Worm (Caenorhabditis elegans) whole organism, L1 larva: ENCODE data around the gene R11G1.1.
A peak's percentile ranks its signal among the peaks of the same experiment; 100 is the strongest.

Source experiments
- C04F5.9 ChIP-seq: sonication (generic microtip); optimal IDR thresholded peaks from 2 replicates; lab custom pipeline; 2016; ENCODE audit warnings: missing genetic modification characterization, missing compliant biosample characterization
- C34B4.2 ChIP-seq: sonication (generic microtip); optimal IDR thresholded peaks from 2 replicates; lab custom pipeline; 2017; ENCODE audit warnings: mild to moderate bottlenecking, missing genetic modification characterization, missing compliant biosample characterization
- F16B12.6 ChIP-seq: fragments of 150-350 bp; optimal IDR thresholded peaks from 2 replicates; lab custom pipeline; 2014; ENCODE audit warnings: missing biosample characterization, missing genetic modification characterization
- Y116A8C.19 ChIP-seq: sonication (generic microtip); optimal IDR thresholded peaks from 2 replicates; lab custom pipeline; 2016; ENCODE audit warnings: missing compliant biosample characterization, missing genetic modification characterization, borderline replicate concordance
- blmp-1 ChIP-seq: fragments of 150-350 bp; optimal IDR thresholded peaks from 2 replicates; lab custom pipeline; 2014; ENCODE audit warnings: missing biosample characterization, missing genetic modification characterization
- ceh-63 ChIP-seq: fragments of 200-800 bp; sonication (Bioruptor generic); optimal IDR thresholded peaks from 2 replicates; lab custom pipeline; 2018; ENCODE audit warnings: mild to moderate bottlenecking, missing genetic modification characterization, missing compliant biosample characterization
- ceh-82 ChIP-seq, 3 experiments: fragments of 150-350 bp in 1 of 3; sonication (generic microtip) in 2 of 3; optimal IDR thresholded peaks; 2 replicates each; lab custom pipeline; 2014 to 2017; ENCODE audit warnings: missing biosample characterization in 3 of 3, missing genetic modification characterization in 3 of 3
- ceh-90 ChIP-seq: sonication (generic microtip); optimal IDR thresholded peaks from 2 replicates; lab custom pipeline; 2016; ENCODE audit warnings: missing genetic modification characterization, missing compliant biosample characterization
- ces-1 ChIP-seq: fragments of 150-350 bp; optimal IDR thresholded peaks from 2 replicates; lab custom pipeline; 2014; ENCODE audit warnings: missing biosample characterization, missing genetic modification reagents, missing genetic modification characterization
- efl-1 ChIP-seq, 4 experiments: fragments of 150-350 bp; optimal IDR thresholded peaks in 3 of 4; peaks in 1 of 4; 1 replicate in 1 of 4; 2 replicates in 3 of 4; lab custom pipeline; 2014; ENCODE audit warnings: missing biosample characterization in 2 of 4, missing genetic modification characterization in 2 of 4, missing genetic modification reagents in 2 of 4
- elt-2 ChIP-seq: sonication (generic microtip); optimal IDR thresholded peaks from 2 replicates; lab custom pipeline; 2016; ENCODE audit warnings: missing genetic modification characterization, mild to moderate bottlenecking, inconsistent platforms, missing compliant biosample characterization, missing genetic modification reagents
- fkh-10 ChIP-seq: sonication (generic microtip); optimal IDR thresholded peaks from 2 replicates; lab custom pipeline; 2017; ENCODE audit warnings: missing biosample characterization, missing genetic modification reagents, missing genetic modification characterization
- fkh-4 ChIP-seq: sonication (generic microtip); optimal IDR thresholded peaks from 2 replicates; lab custom pipeline; 2016; ENCODE audit warnings: missing compliant biosample characterization, missing genetic modification characterization, borderline replicate concordance
- fkh-8 ChIP-seq: sonication (generic microtip); optimal IDR thresholded peaks from 2 replicates; lab custom pipeline; 2016; ENCODE audit warnings: mild to moderate bottlenecking, missing genetic modification characterization, missing compliant biosample characterization
- fos-1 ChIP-seq: fragments of 150-350 bp; optimal IDR thresholded peaks from 2 replicates; lab custom pipeline; 2014; ENCODE audit warnings: missing biosample characterization, missing genetic modification characterization
- grh-1 ChIP-seq: fragments of 200-800 bp; sonication (Bioruptor generic); IDR thresholded peaks from 2 replicates; pipeline ENCODE4 v1.3.6; 2022; ENCODE audit warnings: missing genetic modification reagents, missing genetic modification characterization, missing compliant biosample characterization
- hpl-2 ChIP-seq: fragments of 150-350 bp; optimal IDR thresholded peaks from 2 replicates; lab custom pipeline; 2014; ENCODE audit warnings: missing biosample characterization, missing genetic modification reagents, missing genetic modification characterization
- isw-1 ChIP-seq: fragments of 200-800 bp; sonication (Bioruptor generic); IDR thresholded peaks from 2 replicates; pipeline ENCODE4 v1.3.6; 2022; ENCODE audit warnings: missing genetic modification characterization, missing compliant biosample characterization
- jun-1 ChIP-seq: fragments of 150-350 bp; optimal IDR thresholded peaks from 2 replicates; lab custom pipeline; 2014; ENCODE audit warnings: missing biosample characterization, missing genetic modification reagents, missing genetic modification characterization
- lin-13 ChIP-seq: fragments of 150-350 bp; optimal IDR thresholded peaks from 2 replicates; lab custom pipeline; 2014; ENCODE audit warnings: missing biosample characterization, missing genetic modification reagents, missing genetic modification characterization
- lin-39 ChIP-seq: fragments of 150-350 bp; optimal IDR thresholded peaks from 2 replicates; lab custom pipeline; 2014; ENCODE audit warnings: missing biosample characterization, missing genetic modification reagents, missing genetic modification characterization
- lir-3 ChIP-seq: sonication (generic microtip); optimal IDR thresholded peaks from 2 replicates; lab custom pipeline; 2016; ENCODE audit warnings: mild to moderate bottlenecking, missing genetic modification characterization, moderate library complexity, missing compliant biosample characterization; ENCODE audit not compliant: poor library complexity
- mdl-1 ChIP-seq, 2 experiments: fragments of 150-350 bp; optimal IDR thresholded peaks; 2 replicates each; lab custom pipeline; 2014 to 2017; ENCODE audit warnings: missing biosample characterization in 2 of 2, missing genetic modification characterization in 2 of 2, inconsistent platforms in 1 of 2
- mef-2 ChIP-seq: fragments of 150-350 bp; optimal IDR thresholded peaks from 2 replicates; lab custom pipeline; 2014; ENCODE audit warnings: missing biosample characterization, missing genetic modification characterization
- mep-1 ChIP-seq: fragments of 150-350 bp; optimal IDR thresholded peaks from 2 replicates; lab custom pipeline; 2014; ENCODE audit warnings: missing biosample characterization, missing genetic modification characterization
- nhr-19 ChIP-seq: fragments of 200-800 bp; sonication (Bioruptor generic); conservative IDR thresholded peaks from 2 replicates; pipeline ENCODE4 v1.3.6; 2022; ENCODE audit warnings: missing genetic modification characterization, missing compliant biosample characterization
- nhr-20 ChIP-seq: sonication (generic microtip); optimal IDR thresholded peaks from 2 replicates; lab custom pipeline; 2016; ENCODE audit warnings: mild to moderate bottlenecking, missing genetic modification characterization, missing compliant biosample characterization
- nhr-237 ChIP-seq: fragments of 150-350 bp; optimal IDR thresholded peaks from 2 replicates; lab custom pipeline; 2014; ENCODE audit warnings: missing biosample characterization, missing genetic modification characterization
- nhr-28 ChIP-seq: fragments of 150-350 bp; optimal IDR thresholded peaks from 2 replicates; lab custom pipeline; 2014; ENCODE audit warnings: missing biosample characterization, missing genetic modification characterization
- nhr-47 ChIP-seq: sonication (generic microtip); optimal IDR thresholded peaks from 2 replicates; lab custom pipeline; 2016; ENCODE audit warnings: mild to moderate bottlenecking, missing genetic modification characterization, moderate library complexity, missing compliant biosample characterization
- nhr-76 ChIP-seq: sonication (generic microtip); optimal IDR thresholded peaks from 2 replicates; lab custom pipeline; 2017; ENCODE audit warnings: missing biosample characterization, missing genetic modification characterization
- nhr-77 ChIP-seq: fragments of 150-350 bp; optimal IDR thresholded peaks from 2 replicates; lab custom pipeline; 2014; ENCODE audit warnings: missing biosample characterization, missing genetic modification characterization
- nhr-85 ChIP-seq: sonication (generic microtip); peaks from one replicate; lab custom pipeline; 2016; ENCODE audit warnings: missing genetic modification characterization, inconsistent platforms, missing compliant biosample characterization
- nhr-90 ChIP-seq: sonication (generic microtip); optimal IDR thresholded peaks from 2 replicates; lab custom pipeline; 2016; ENCODE audit warnings: mild to moderate bottlenecking, missing genetic modification characterization, missing compliant biosample characterization; ENCODE audit not compliant: poor library complexity
- pax-3 ChIP-seq: fragments of 200-800 bp; sonication (Bioruptor generic); optimal IDR thresholded peaks from 2 replicates; lab custom pipeline; 2018; ENCODE audit warnings: mild to moderate bottlenecking, missing genetic modification characterization, moderate library complexity, missing compliant biosample characterization
- pqm-1 ChIP-seq: sonication (generic microtip); optimal IDR thresholded peaks from 3 replicates; lab custom pipeline; 2017; ENCODE audit warnings: missing biosample characterization, missing genetic modification characterization
- rnt-1 ChIP-seq: sonication (generic microtip); optimal IDR thresholded peaks from 2 replicates; lab custom pipeline; 2016; ENCODE audit warnings: mild to moderate bottlenecking, missing genetic modification characterization, moderate library complexity, missing compliant biosample characterization
- snpc-4 ChIP-seq: fragments of 150-350 bp; optimal IDR thresholded peaks from 2 replicates; lab custom pipeline; 2014; ENCODE audit warnings: missing biosample characterization, missing genetic modification characterization
- sup-37 ChIP-seq: fragments of 200-800 bp; sonication (Bioruptor generic); optimal IDR thresholded peaks from 2 replicates; lab custom pipeline; 2018; ENCODE audit warnings: mild to moderate bottlenecking, missing genetic modification characterization, missing compliant biosample characterization
- tbx-2 ChIP-seq: sonication (generic microtip); optimal IDR thresholded peaks from 2 replicates; lab custom pipeline; 2016; ENCODE audit warnings: missing genetic modification characterization, missing compliant biosample characterization
- unc-30 ChIP-seq: sonication (generic microtip); optimal IDR thresholded peaks from 2 replicates; lab custom pipeline; 2017; ENCODE audit warnings: missing biosample characterization, missing genetic modification characterization
- unc-86 ChIP-seq: sonication (generic microtip); optimal IDR thresholded peaks from 2 replicates; lab custom pipeline; 2016; ENCODE audit warnings: missing genetic modification characterization, missing compliant biosample characterization
- unc-98 ChIP-seq: fragments of 200-800 bp; sonication (Bioruptor generic); IDR thresholded peaks from 2 replicates; pipeline ENCODE4 v1.3.6; 2022; ENCODE audit warnings: missing genetic modification characterization, missing compliant biosample characterization
- vab-15 ChIP-seq: sonication (generic microtip); optimal IDR thresholded peaks from 2 replicates; lab custom pipeline; 2017; ENCODE audit warnings: missing genotype, mild to moderate bottlenecking, missing genetic modification characterization, missing compliant biosample characterization
- xbp-1 ChIP-seq: sonication (generic microtip); optimal IDR thresholded peaks from 2 replicates; lab custom pipeline; 2016; ENCODE audit warnings: missing genetic modification characterization, missing compliant biosample characterization
- ztf-4 ChIP-seq: fragments of 150-350 bp; optimal IDR thresholded peaks from 2 replicates; lab custom pipeline; 2014; ENCODE audit warnings: missing biosample characterization, missing genetic modification characterization

Gene R11G1.1

ce11 chrX:3694172-3694571, 34.9 kb downstream of the R11G1.1 start (continued):
- TF ChIP-seq mep-1 (tag; lab: Kevin White, UChicago) (peak; percentile 7), ceh-63 (GFP tag; lab: Kevin White, UChicago) (peak; percentile 90), nhr-28 (no peak), tbx-2 (tag; lab: Kevin White, UChicago) (peak; percentile 23), rnt-1 (tag; lab: Kevin White, UChicago) (peak; percentile 24)

- TF ChIP-seq snpc-4 (tag; lab: Kevin White, UChicago) (no peak), blmp-1 (tag; lab: Kevin White, UChicago) (peak; percentile 67), mep-1 (tag; lab: Kevin White, UChicago) (no peak)
Observed at ce11 chrX:3695826-3696225, 36.5 kb downstream of the R11G1.1 start.

- no peak for TF ChIP-seq ceh-63 (GFP tag; lab: Kevin White, UChicago)
- TF ChIP-seq efl-1 (optimal IDR thresholded peaks at IDR 0.05; lab: Kevin White, UChicago), result no peak
- peak in 1 of 2 experiments; percentile 32 for TF ChIP-seq efl-1 (GFP tag; optimal IDR thresholded peaks at IDR 0.05 in 1 of 2; lab: Kevin White, UChicago)
- no peak for TF ChIP-seq unc-30
Observed at ce11 chrX:3696603-3697002, 37.3 kb downstream of the R11G1.1 start, which contains the start of gene C01C4.3. TSS of gene C01C4.3 (plus strand) at chrX:3696903.

- no peak for TF ChIP-seq pqm-1 (tag; lab: Kevin White, UChicago)
- no peak for TF ChIP-seq unc-98 (GFP tag; lab: Robert Waterston, UW)
- TF ChIP-seq rnt-1 (tag; lab: Kevin White, UChicago), result peak; percentile 69
- TF ChIP-seq fkh-8 (tag; lab: Kevin White, UChicago), result peak; percentile 55
- TF ChIP-seq nhr-76, result no peak
- TF ChIP-seq nhr-19, result peak; percentile 79
- TF ChIP-seq nhr-20 (tag; lab: Kevin White, UChicago), result peak; percentile 73
- peak; percentile 33 for TF ChIP-seq lin-13 (GFP tag; lab: Kevin White, UChicago)
- TF ChIP-seq mdl-1 (tag; optimal IDR thresholded peaks at IDR 0.05; lab: Kevin White, UChicago), result peak in 1 of 2 experiments; percentile 47
- no peak for TF ChIP-seq unc-30
- no peak for TF ChIP-seq ces-1 (GFP tag; lab: Kevin White, UChicago)
- no peak for TF ChIP-seq C34B4.2
- no peak for TF ChIP-seq hpl-2 (GFP tag; lab: Kevin White, UChicago)
- no peak for TF ChIP-seq isw-1
- peak; percentile 56 for TF ChIP-seq unc-86 (tag; lab: Kevin White, UChicago)
- no peak for TF ChIP-seq vab-15 (tag; lab: Kevin White, UChicago)
- no peak for TF ChIP-seq C04F5.9 (tag; lab: Kevin White, UChicago)
- peak; percentile 77 for TF ChIP-seq nhr-90 (tag; lab: Kevin White, UChicago)
- TF ChIP-seq F16B12.6, result no peak
- TF ChIP-seq nhr-47 (tag; lab: Kevin White, UChicago), result peak; percentile 83
- TF ChIP-seq pax-3, result peak; percentile 35
- no peak for TF ChIP-seq snpc-4 (tag; lab: Kevin White, UChicago)
- peak; percentile 17 for TF ChIP-seq elt-2
- TF ChIP-seq nhr-77, result no peak
- TF ChIP-seq xbp-1 (tag; lab: Kevin White, UChicago), result peak; percentile 68
- peak; percentile 62 for TF ChIP-seq nhr-85
- TF ChIP-seq nhr-237, result no peak
- TF ChIP-seq mef-2 (tag; lab: Kevin White, UChicago), result no peak
- TF ChIP-seq fkh-10, result peak; percentile 51
- no peak for TF ChIP-seq ceh-90 (tag; lab: Kevin White, UChicago)
- TF ChIP-seq fkh-4, result no peak
- no peak for TF ChIP-seq lir-3 (tag; lab: Kevin White, UChicago)
- no peak for TF ChIP-seq sup-37 (GFP tag; lab: Kevin White, UChicago)
- no peak for TF ChIP-seq grh-1
- TF ChIP-seq Y116A8C.19 (tag; lab: Kevin White, UChicago), result no peak
- TF ChIP-seq ceh-82 (tag; optimal IDR thresholded peaks at IDR 0.05; lab: Kevin White, UChicago), result peak; percentile 44 to 66 (median 48)
- peak; percentile 6 for TF ChIP-seq jun-1
- peak; percentile 11 for TF ChIP-seq fos-1 (tag; lab: Kevin White, UChicago)
- no peak for TF ChIP-seq nhr-28
- no peak for TF ChIP-seq ztf-4 (tag; lab: Kevin White, UChicago)
- TF ChIP-seq lin-39 (tag; lab: Kevin White, UChicago), result peak; percentile 9
Observed at ce11 chrX:3697623-3698022, 38.3 kb downstream of the R11G1.1 start.
